Worm (Caenorhabditis elegans) whole organism, L4 larva: ENCODE data around the gene Y50D4C.12.

Experiments used
- F10B5.3 ChIP-seq: sonication (generic microtip); optimal IDR thresholded peaks from 2 replicates; lab custom pipeline; 2016; ENCODE audit warnings: mild to moderate bottlenecking, missing genetic modification characterization, missing compliant biosample characterization
- Y5F2A.4 ChIP-seq: fragments of 200-800 bp; sonication (Bioruptor generic); optimal IDR thresholded peaks from 2 replicates; lab custom pipeline; 2018; ENCODE audit warnings: mild to moderate bottlenecking, missing genetic modification characterization, missing compliant biosample characterization
- ZK337.2 ChIP-seq: fragments of 200-800 bp; sonication (Bioruptor generic); IDR thresholded peaks from 2 replicates; pipeline ENCODE4 v1.3.6; 2022; ENCODE audit warnings: missing genetic modification reagents, missing genetic modification characterization, missing compliant biosample characterization
- daf-8 ChIP-seq: fragments of 200-800 bp; sonication (Bioruptor generic); IDR thresholded peaks from 2 replicates; pipeline ENCODE4 v1.3.6; 2022; ENCODE audit warnings: missing genetic modification characterization, missing compliant biosample characterization
- egl-27 ChIP-seq: sonication (generic microtip); optimal IDR thresholded peaks from 3 replicates; lab custom pipeline; 2017; ENCODE audit warnings: missing biosample characterization, missing genetic modification reagents, missing genetic modification characterization
- fkh-10 ChIP-seq: fragments of 150-350 bp; optimal IDR thresholded peaks from 2 replicates; lab custom pipeline; 2014; ENCODE audit warnings: missing biosample characterization, missing genetic modification reagents, missing genetic modification characterization
- lsy-2 ChIP-seq, 2 experiments: fragments of 150-350 bp in 1 of 2; sonication (generic microtip) in 1 of 2; optimal IDR thresholded peaks; 2 replicates each; lab custom pipeline; 2014 to 2017; ENCODE audit warnings: missing biosample characterization in 2 of 2, missing genetic modification characterization in 2 of 2
- nhr-77 ChIP-seq: fragments of 150-350 bp; optimal IDR thresholded peaks from 2 replicates; lab custom pipeline; 2014; ENCODE audit warnings: missing biosample characterization, missing genetic modification characterization
- php-3 ChIP-seq: fragments of 200-800 bp; sonication (Bioruptor generic); IDR thresholded peaks from 2 replicates; pipeline ENCODE4 v1.3.6; 2022; ENCODE audit warnings: missing genetic modification reagents, missing genetic modification characterization, missing compliant biosample characterization
- snpc-4 ChIP-seq: fragments of 150-350 bp; optimal IDR thresholded peaks from 2 replicates; lab custom pipeline; 2014; ENCODE audit warnings: missing biosample characterization, missing genetic modification characterization
- unc-39 ChIP-seq: sonication (generic microtip); optimal IDR thresholded peaks from 2 replicates; lab custom pipeline; 2017; ENCODE audit warnings: missing biosample characterization, missing genetic modification characterization
- zfp-2 ChIP-seq: sonication (generic microtip); optimal IDR thresholded peaks from 2 replicates; lab custom pipeline; 2016; ENCODE audit warnings: mild to moderate bottlenecking, missing genetic modification characterization, missing compliant biosample characterization
- zfp-3 ChIP-seq: fragments of 200-800 bp; sonication (Bioruptor generic); conservative IDR thresholded peaks from 2 replicates; pipeline ENCODE4 v1.3.6; 2022; ENCODE audit warnings: missing genetic modification reagents, missing genetic modification characterization, missing compliant biosample characterization
- zip-11 ChIP-seq: fragments of 200-800 bp; sonication (Bioruptor generic); IDR thresholded peaks from 2 replicates; pipeline ENCODE4 v1.3.6; 2022; ENCODE audit warnings: missing genetic modification characterization, missing compliant biosample characterization

DNA sequence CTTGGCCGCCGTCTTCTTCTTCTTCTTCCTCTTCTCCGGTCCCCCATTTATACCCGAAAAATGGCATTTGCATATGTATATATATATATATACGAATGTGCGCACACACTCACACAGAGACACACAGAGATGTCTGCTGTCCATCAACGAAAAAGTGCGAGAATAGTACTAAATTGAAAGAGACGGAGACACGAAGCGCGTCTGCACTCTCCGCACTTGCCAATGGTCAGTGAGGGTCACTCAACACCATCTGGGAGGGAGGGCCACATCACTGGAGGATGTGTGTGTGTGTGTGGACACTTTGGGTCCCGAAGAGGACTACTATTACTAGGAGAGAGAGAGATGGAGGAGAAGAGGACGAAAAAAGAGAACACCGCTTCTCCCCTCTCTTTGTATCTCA is 7.2 kb upstream of the Y50D4C.12 start:
- TF ChIP-seq ZK337.2 (no peak), zfp-2 (tag; lab: Kevin White, UChicago) (no peak), fkh-10 (GFP tag; lab: Kevin White, UChicago) (no peak), Y5F2A.4 (GFP tag; lab: Kevin White, UChicago) (no peak), unc-39 (no peak), php-3 (GFP tag; lab: Robert Waterston, UW) (no peak), lsy-2 (tag; optimal IDR thresholded peaks at IDR 0.05; lab: Kevin White, UChicago) (peak; percentile 34 to 50), daf-8 (no peak), egl-27 (tag; lab: Kevin White, UChicago) (no peak), nhr-77 (no peak), zfp-3 (GFP tag; lab: Robert Waterston, UW) (no peak), zip-11 (no peak), snpc-4 (tag; lab: Kevin White, UChicago) (no peak), F10B5.3 (tag; lab: Kevin White, UChicago) (no peak)
